Worm (Caenorhabditis elegans) whole organism, L3 larva: ENCODE results near the gene srz-13.

ENCODE experiments used
- R02D3.7 ChIP-seq: fragments of 150-350 bp; optimal IDR thresholded peaks from 2 replicates; lab custom pipeline; 2014; ENCODE audit warnings: missing biosample characterization, missing genetic modification characterization
- ceh-28 ChIP-seq: fragments of 150-350 bp; optimal IDR thresholded peaks from 2 replicates; lab custom pipeline; 2014; ENCODE audit warnings: missing biosample characterization, missing genetic modification reagents, missing genetic modification characterization
- ceh-82 ChIP-seq: fragments of 150-350 bp; optimal IDR thresholded peaks from 2 replicates; lab custom pipeline; 2014; ENCODE audit warnings: missing biosample characterization, missing genetic modification characterization
- egl-27 ChIP-seq: sonication (generic microtip); optimal IDR thresholded peaks from 4 replicates; lab custom pipeline; 2017; ENCODE audit warnings: missing biosample characterization, missing genetic modification reagents, missing genetic modification characterization
- elt-1 ChIP-seq: fragments of 150-350 bp; optimal IDR thresholded peaks from 2 replicates; lab custom pipeline; 2014; ENCODE audit warnings: missing biosample characterization, missing genetic modification characterization
- fkh-10 ChIP-seq: sonication (generic microtip); optimal IDR thresholded peaks from 2 replicates; lab custom pipeline; 2017; ENCODE audit warnings: missing biosample characterization, missing genetic modification reagents, missing genetic modification characterization
- lin-15B ChIP-seq: fragments of 150-350 bp; optimal IDR thresholded peaks from 2 replicates; lab custom pipeline; 2014; ENCODE audit warnings: missing biosample characterization, missing genetic modification characterization
- lin-39 ChIP-seq: fragments of 150-350 bp; optimal IDR thresholded peaks from 2 replicates; lab custom pipeline; 2018; ENCODE audit warnings: missing biosample characterization, missing genetic modification reagents, missing genetic modification characterization
- mdl-1 ChIP-seq: fragments of 150-350 bp; optimal IDR thresholded peaks from 2 replicates; lab custom pipeline; 2014; ENCODE audit warnings: missing biosample characterization, missing genetic modification characterization
- nhr-28 ChIP-seq: fragments of 150-350 bp; optimal IDR thresholded peaks from 2 replicates; lab custom pipeline; 2014; ENCODE audit warnings: missing biosample characterization, missing genetic modification characterization
- nhr-77 ChIP-seq: fragments of 150-350 bp; optimal IDR thresholded peaks from 2 replicates; lab custom pipeline; 2014; ENCODE audit warnings: missing biosample characterization, missing genetic modification characterization
- snpc-4 ChIP-seq: fragments of 150-350 bp; optimal IDR thresholded peaks from 2 replicates; lab custom pipeline; 2014; ENCODE audit warnings: missing biosample characterization, missing genetic modification characterization
- unc-62 ChIP-seq: fragments of 150-350 bp; sonication (generic microtip); optimal IDR thresholded peaks from 4 replicates; lab custom pipeline; 2014; ENCODE audit warnings: missing biosample characterization, missing genetic modification reagents, missing genetic modification characterization

DNA sequence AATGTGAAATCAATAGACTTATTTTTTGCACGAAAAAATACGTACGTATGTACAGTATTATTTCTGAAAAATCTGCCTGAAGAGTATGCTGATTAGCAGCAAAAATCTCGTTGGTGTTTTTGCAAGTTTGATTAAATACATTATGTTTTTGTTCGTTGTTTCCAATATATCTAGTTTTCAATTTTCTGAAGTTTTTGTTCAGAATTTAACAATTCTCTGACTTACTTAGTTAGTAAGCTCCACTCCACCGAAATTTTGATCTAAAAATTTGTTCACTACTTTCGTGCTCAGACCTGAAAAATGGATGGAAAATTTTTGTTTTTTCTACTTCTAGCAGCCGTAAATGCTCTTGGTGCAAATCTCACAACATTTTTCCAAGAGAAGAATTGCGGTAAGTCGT, 22.7 kb downstream of the srz-13 start, which contains the start of gene irld-26:
- TF ChIP-seq R02D3.7 (tag; lab: Kevin White, UChicago) (no peak), nhr-77 (tag; lab: Kevin White, UChicago) (no peak), fkh-10 (GFP tag; lab: Kevin White, UChicago) (no peak), lin-15B (tag; lab: Kevin White, UChicago) (no peak), ceh-28 (no peak), unc-62 (GFP tag; lab: Kevin White, UChicago) (no peak), mdl-1 (tag; lab: Kevin White, UChicago) (no peak), nhr-28 (tag; lab: Kevin White, UChicago) (no peak), snpc-4 (no peak), ceh-82 (tag; lab: Kevin White, UChicago) (no peak), lin-39 (tag; lab: Kevin White, UChicago) (no peak), egl-27 (tag; lab: Kevin White, UChicago) (no peak), elt-1 (tag; lab: Kevin White, UChicago) (no peak)
